Fruit fly (Drosophila melanogaster) whole organism, embryonic: Measurements from ENCODE around the gene CG34034.

Experiments
- CG10543 ChIP-seq: fragments of 200-800 bp; sonication (Bioruptor generic); optimal IDR thresholded peaks from 3 replicates; lab custom pipeline; 2017; ENCODE audit warnings: missing biosample characterization, mild to moderate bottlenecking, missing genetic modification characterization, moderate library complexity
- CG11398 ChIP-seq: fragments of 200-800 bp; sonication (Bioruptor generic); optimal IDR thresholded peaks from 2 replicates; lab custom pipeline; 2016; ENCODE audit warnings: missing biosample characterization, missing genetic modification characterization
- CG12299 ChIP-seq: fragments of 200-800 bp; sonication (Bioruptor generic); optimal IDR thresholded peaks from 2 replicates; lab custom pipeline; 2018; ENCODE audit warnings: missing biosample characterization, mild to moderate bottlenecking, missing genetic modification characterization
- CG18599 ChIP-seq: fragments of 200-800 bp; sonication (Bioruptor generic); optimal IDR thresholded peaks from 3 replicates; lab custom pipeline; 2017; ENCODE audit warnings: missing biosample characterization, missing genetic modification characterization, mild to moderate bottlenecking, moderate library complexity, missing genetic modification reagents
- CG31365 ChIP-seq: fragments of 200-800 bp; sonication (Bioruptor generic); optimal IDR thresholded peaks from 2 replicates; lab custom pipeline; 2018; ENCODE audit warnings: missing biosample characterization, mild to moderate bottlenecking, missing genetic modification characterization
- CG34376 ChIP-seq: fragments of 200-800 bp; sonication (Bioruptor generic); optimal IDR thresholded peaks from 2 replicates; lab custom pipeline; 2018; ENCODE audit warnings: missing biosample characterization, mild to moderate bottlenecking, missing genetic modification characterization
- CG34422 ChIP-seq: fragments of 200-800 bp; sonication (Bioruptor generic); IDR thresholded peaks from 3 replicates; pipeline ENCODE4 v1.3.6; 2022; ENCODE audit warnings: missing biosample characterization, missing genetic modification characterization
- CG5245 ChIP-seq: fragments of 200-800 bp; sonication (Bioruptor generic); optimal IDR thresholded peaks from 3 replicates; lab custom pipeline; 2016; ENCODE audit warnings: missing biosample characterization, missing genetic modification characterization
- CG6791 ChIP-seq: fragments of 200-800 bp; sonication (Bioruptor generic); IDR thresholded peaks from 3 replicates; pipeline ENCODE4 v1.3.6; 2022; ENCODE audit warnings: missing biosample characterization, missing genetic modification characterization; ENCODE audit not compliant: partially characterized antibody
- CG7271 ChIP-seq: fragments of 200-800 bp; sonication (Bioruptor generic); optimal IDR thresholded peaks from 2 replicates; lab custom pipeline; 2018; ENCODE audit warnings: missing biosample characterization, mild to moderate bottlenecking, missing genetic modification characterization, moderate library complexity
- GATAe ChIP-seq: fragments of 200-800 bp; sonication (Bioruptor generic); conservative IDR thresholded peaks from 2 replicates; pipeline ENCODE4 v1.3.6; 2022; ENCODE audit warnings: missing biosample characterization, missing genetic modification characterization
- HLHmδ ChIP-seq: fragments of 200-800 bp; sonication (Bioruptor generic); optimal IDR thresholded peaks from 2 replicates; lab custom pipeline; 2018; ENCODE audit warnings: missing biosample characterization, mild to moderate bottlenecking, missing genetic modification characterization, moderate library complexity
- Hey ChIP-seq: fragments of 200-800 bp; sonication (Bioruptor generic); optimal IDR thresholded peaks from 3 replicates; lab custom pipeline; 2018; ENCODE audit warnings: missing biosample characterization, mild to moderate bottlenecking, missing genetic modification characterization
- HmgZ ChIP-seq: fragments of 200-800 bp; sonication (Bioruptor generic); optimal IDR thresholded peaks from 2 replicates; lab custom pipeline; 2018; ENCODE audit warnings: missing biosample characterization, mild to moderate bottlenecking, missing genetic modification characterization
- Hr3 ChIP-seq: fragments of 200-800 bp; sonication (Bioruptor generic); optimal IDR thresholded peaks from 3 replicates; lab custom pipeline; 2016; ENCODE audit warnings: missing biosample characterization, missing genetic modification characterization
- Med ChIP-seq: fragments of 200-800 bp; sonication (Bioruptor generic); peaks from one replicate; lab custom pipeline; 2016; ENCODE audit warnings: missing biosample characterization, missing genetic modification characterization, mild to moderate bottlenecking, inconsistent platforms, moderate library complexity
- Pdp1 ChIP-seq, 2 experiments: fragments of 200-800 bp; sonication (Bioruptor generic); optimal IDR thresholded peaks; 3 replicates each; lab custom pipeline; 2016; ENCODE audit warnings: missing biosample characterization in 2 of 2, missing genetic modification characterization in 2 of 2, mild to moderate bottlenecking in 1 of 2, moderate library complexity in 1 of 2
- aop ChIP-seq: fragments of 200-800 bp; sonication (Bioruptor generic); IDR thresholded peaks from 2 replicates; pipeline ENCODE4 v1.3.6; 2022; ENCODE audit warnings: missing biosample characterization, missing genetic modification characterization
- chinmo ChIP-seq: fragments of 200-800 bp; sonication (Bioruptor generic); IDR thresholded peaks from 4 replicates; pipeline ENCODE4 v1.3.6; 2022; ENCODE audit warnings: missing biosample characterization, missing genetic modification characterization; ENCODE audit not compliant: partially characterized antibody
- ci ChIP-seq: fragments of 200-800 bp; sonication (Bioruptor generic); IDR thresholded peaks from 3 replicates; pipeline ENCODE4 v1.3.6; 2022; ENCODE audit warnings: missing biosample characterization, missing genetic modification characterization
- dm ChIP-seq: fragments of 200-800 bp; sonication (Bioruptor generic); optimal IDR thresholded peaks from 3 replicates; lab custom pipeline; 2016; ENCODE audit warnings: missing biosample characterization, missing genetic modification characterization
- exex ChIP-seq: fragments of 200-800 bp; sonication (Bioruptor generic); optimal IDR thresholded peaks from 4 replicates; lab custom pipeline; 2018; ENCODE audit warnings: missing biosample characterization, mild to moderate bottlenecking, missing genetic modification characterization, moderate library complexity
- grau ChIP-seq: fragments of 200-800 bp; optimal IDR thresholded peaks from 3 replicates; lab custom pipeline; 2019; ENCODE audit warnings: missing biosample characterization, mild to moderate bottlenecking, missing genetic modification characterization, moderate library complexity
- grn ChIP-seq: fragments of 200-800 bp; sonication (Bioruptor generic); optimal IDR thresholded peaks from 3 replicates; lab custom pipeline; 2017; ENCODE audit warnings: missing biosample characterization, missing genetic modification characterization
- hbn ChIP-seq: fragments of 200-800 bp; sonication (Bioruptor generic); IDR thresholded peaks from 2 replicates; pipeline ENCODE4 v1.3.6; 2022; ENCODE audit warnings: missing biosample characterization, missing genetic modification characterization; ENCODE audit not compliant: partially characterized antibody
- ind ChIP-seq: fragments of 200-800 bp; sonication (Bioruptor generic); optimal IDR thresholded peaks from 3 replicates; lab custom pipeline; 2016; ENCODE audit warnings: missing biosample characterization, missing genetic modification characterization
- kay ChIP-seq: fragments of 200-800 bp; sonication (Bioruptor generic); optimal IDR thresholded peaks from 2 replicates; lab custom pipeline; 2016; ENCODE audit warnings: missing biosample characterization, missing genetic modification characterization
- lab ChIP-seq: fragments of 200-800 bp; sonication (Bioruptor generic); optimal IDR thresholded peaks from 3 replicates; lab custom pipeline; 2017; ENCODE audit warnings: missing biosample characterization, missing genetic modification characterization, mild to moderate bottlenecking, moderate library complexity, missing genetic modification reagents
- mirr ChIP-seq: fragments of 200-800 bp; sonication (Bioruptor generic); optimal IDR thresholded peaks from 3 replicates; lab custom pipeline; 2018; ENCODE audit warnings: missing biosample characterization, mild to moderate bottlenecking, missing genetic modification characterization
- peb ChIP-seq: fragments of 200-800 bp; sonication (Bioruptor generic); IDR thresholded peaks from 2 replicates; pipeline ENCODE4 v1.3.6; 2022; ENCODE audit warnings: missing biosample characterization, missing genetic modification characterization
- stwl ChIP-seq: fragments of 200-800 bp; sonication (Bioruptor generic); optimal IDR thresholded peaks from 3 replicates; lab custom pipeline; 2018; ENCODE audit warnings: missing biosample characterization, mild to moderate bottlenecking, missing genetic modification characterization, moderate library complexity
- sug ChIP-seq: fragments of 200-800 bp; optimal IDR thresholded peaks from 2 replicates; lab custom pipeline; 2019; ENCODE audit warnings: missing biosample characterization, mild to moderate bottlenecking, missing genetic modification characterization, moderate library complexity
- tgo ChIP-seq: fragments of 200-800 bp; sonication (Bioruptor generic); IDR thresholded peaks from 3 replicates; pipeline ENCODE4 v1.3.6; 2022; ENCODE audit warnings: missing biosample characterization, missing genetic modification characterization
- tio ChIP-seq: fragments of 200-800 bp; sonication (Bioruptor generic); optimal IDR thresholded peaks from 2 replicates; lab custom pipeline; 2017; ENCODE audit warnings: missing biosample characterization, missing genetic modification characterization, inconsistent platforms
- trem ChIP-seq: fragments of 200-800 bp; optimal IDR thresholded peaks from 3 replicates; lab custom pipeline; 2019; ENCODE audit warnings: missing biosample characterization, mild to moderate bottlenecking, missing genetic modification characterization, moderate library complexity
- twi ChIP-seq: fragments of 200-800 bp; optimal IDR thresholded peaks from 2 replicates; lab custom pipeline; 2019; ENCODE audit warnings: missing biosample characterization, mild to moderate bottlenecking, missing genetic modification characterization, moderate library complexity
- wek ChIP-seq: fragments of 200-800 bp; sonication (Bioruptor generic); optimal IDR thresholded peaks from 3 replicates; lab custom pipeline; 2018; ENCODE audit warnings: missing biosample characterization, mild to moderate bottlenecking, missing genetic modification characterization, moderate library complexity

CG34034 gene

DNA sequence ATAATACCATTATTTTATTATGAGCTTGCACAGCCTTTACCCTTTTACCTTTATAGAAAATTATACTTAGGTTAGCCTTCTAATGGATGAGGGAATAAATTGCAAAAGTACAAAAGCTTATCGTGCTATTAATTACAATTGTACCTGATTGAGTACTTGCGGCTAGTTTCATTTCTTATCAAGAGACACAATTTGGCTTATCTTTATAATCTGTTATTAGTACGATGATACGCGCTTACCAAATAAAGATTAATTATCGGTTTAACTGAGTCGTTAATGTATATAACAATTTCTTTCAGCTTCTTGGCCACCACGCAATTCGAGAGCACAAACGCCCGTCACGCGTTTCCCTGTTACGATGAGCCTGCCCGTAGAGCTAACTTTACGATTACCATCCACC lies 7.0 kb upstream of the CG34034 start:
- TF ChIP-seq Hr3 (GFP tag; lab: Kevin White, UChicago), result no peak
- TF ChIP-seq ind, result no peak
- TF ChIP-seq tgo (GFP tag; lab: Robert Waterston, UW), result no peak
- TF ChIP-seq CG34376, result peak; percentile 42
- TF ChIP-seq sug (tag; lab: Kevin White, UChicago), result peak; percentile 22
- TF ChIP-seq Med (GFP tag; lab: Kevin White, UChicago), result no peak
- no peak for TF ChIP-seq dm (GFP tag; lab: Kevin White, UChicago)
- TF ChIP-seq exex (tag; lab: Kevin White, UChicago), result peak; percentile 93
- TF ChIP-seq CG12299, result no peak
- TF ChIP-seq CG7271 (tag; lab: Kevin White, UChicago), result no peak
- no peak for TF ChIP-seq hbn
- TF ChIP-seq CG18599, result no peak

DNA sequence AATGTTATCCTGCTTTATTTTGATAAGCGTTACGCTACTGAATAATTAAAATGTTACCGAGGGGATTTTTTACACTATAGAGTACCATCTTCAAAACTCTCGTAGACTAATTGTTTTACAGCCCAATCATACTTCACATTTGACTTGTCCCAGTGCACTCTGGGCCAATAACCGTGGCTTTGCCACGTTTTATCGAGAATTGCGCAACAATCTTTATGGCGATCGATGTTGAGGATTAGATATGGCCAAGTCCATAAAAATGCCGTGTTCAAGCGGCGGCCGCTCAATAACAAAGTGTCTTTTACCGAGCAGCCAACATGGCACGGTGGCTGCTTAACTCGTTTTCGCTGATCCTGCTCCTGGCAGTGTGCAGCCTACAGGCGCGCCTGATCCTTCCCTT lies 6.1 kb upstream of the CG34034 start, which contains the start of gene CG31343:
TSS of gene CG31343 (plus strand) at position 279 of the 400 bp plus-strand sequence.
- 0 out of 3 replicates have a peak, but pooled peaks have one; percentile 34 for TF ChIP-seq CG6791
- peak in 1 of 2 experiments; percentile 78 for TF ChIP-seq Pdp1 (GFP tag; optimal IDR thresholded peaks at IDR 0.05; lab: Kevin White, UChicago)
- TF ChIP-seq CG5245 (GFP tag; lab: Kevin White, UChicago), result no peak
- TF ChIP-seq tio, result no peak
- peak; percentile 18 for TF ChIP-seq CG34376

DNA sequence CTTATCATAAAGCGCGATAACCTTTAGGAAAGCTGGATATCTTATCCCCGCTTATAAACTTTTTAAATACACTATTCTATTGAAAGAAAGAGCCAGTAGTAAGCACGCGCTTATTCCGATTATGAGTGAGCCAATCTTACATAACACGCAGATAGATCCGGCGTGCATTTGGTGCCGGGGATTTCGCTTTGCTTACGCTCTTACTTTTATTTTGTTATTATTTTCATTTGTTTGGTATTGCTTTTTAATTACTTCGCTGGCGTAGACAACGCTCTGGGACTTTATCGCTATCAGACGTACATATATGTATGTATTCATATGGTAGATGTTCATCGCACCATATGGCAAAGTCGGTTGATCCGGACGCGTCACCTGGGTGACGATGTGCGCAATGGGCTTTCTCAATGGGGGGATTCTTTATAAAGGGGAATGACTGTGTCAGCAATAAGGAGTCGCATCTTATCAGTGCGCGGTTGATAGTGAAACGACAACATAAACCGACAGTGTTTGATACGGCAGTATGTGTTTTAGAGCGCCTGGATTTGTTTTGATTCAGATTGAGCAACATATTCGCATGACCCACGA lies 1.9 kb upstream of the CG34034 start:
- no peak for TF ChIP-seq peb (GFP tag; lab: Robert Waterston, UW)
- TF ChIP-seq chinmo (GFP tag; lab: Robert Waterston, UW), result 0 out of 4 replicates have a peak, but pooled peaks have one; percentile 27
- TF ChIP-seq CG34422, result no peak
- TF ChIP-seq kay (GFP tag; lab: Kevin White, UChicago), result peak; percentile 16
- TF ChIP-seq HmgZ, result peak; percentile 29
- TF ChIP-seq twi (tag; lab: Kevin White, UChicago), result peak; percentile 60
- peak; percentile 83 for TF ChIP-seq exex (tag; lab: Kevin White, UChicago)
- TF ChIP-seq grn (GFP tag; lab: Kevin White, UChicago), result peak; percentile 64
- TF ChIP-seq grau (tag; lab: Kevin White, UChicago), result peak; percentile 54
- peak; percentile 80 for TF ChIP-seq wek (GFP tag; lab: Kevin White, UChicago)
- TF ChIP-seq aop (GFP tag; lab: Robert Waterston, UW), result no peak
- TF ChIP-seq sug (tag; lab: Kevin White, UChicago), result peak; percentile 75
- peak in 1 of 2 experiments; percentile 90 for TF ChIP-seq Pdp1 (GFP tag; optimal IDR thresholded peaks at IDR 0.05; lab: Kevin White, UChicago)
- TF ChIP-seq Hey (tag; lab: Kevin White, UChicago), result no peak
- TF ChIP-seq ci, result no peak
- TF ChIP-seq CG34376, result peak; percentile 72
- TF ChIP-seq stwl (tag; lab: Kevin White, UChicago), result no peak
- no peak for TF ChIP-seq HLHmδ (GFP tag; lab: Kevin White, UChicago)
- no peak for TF ChIP-seq CG31365
- TF ChIP-seq trem (tag; lab: Kevin White, UChicago), result no peak
- TF ChIP-seq CG11398 (GFP tag; lab: Kevin White, UChicago), result no peak
- TF ChIP-seq GATAe (GFP tag; lab: Robert Waterston, UW), result peak; percentile 50; the same call in 1 of the 2 replicates
- peak; percentile 39 for TF ChIP-seq mirr (GFP tag; lab: Kevin White, UChicago)
- TF ChIP-seq lab (GFP tag; lab: Kevin White, UChicago), result peak; percentile 25
- TF ChIP-seq CG10543 (GFP tag; lab: Kevin White, UChicago), result peak; percentile 57
